Fruit fly (Drosophila melanogaster): ENCODE results near the gene CG42655.

Gene CG42655

dm6 chr3L:19905427-19905826 is 48.1 kb downstream of the CG42655 start (continued):
- no peak for TF ChIP-seq gsb (GFP tag; IDR thresholded peaks at IDR 0.05)
- no peak for TF ChIP-seq NfI (GFP tag; optimal IDR thresholded peaks at IDR 0.05)
- TF ChIP-seq caup (GFP tag; optimal IDR thresholded peaks at IDR 0.05; ENCODE audit: severe bottlenecking): no peak
- no peak for TF ChIP-seq dmrt11E (tag; optimal IDR thresholded peaks at IDR 0.05)
- no peak for TF ChIP-seq CG2202 (tag; optimal IDR thresholded peaks at IDR 0.05)
- TF ChIP-seq CG7786 (GFP tag; optimal IDR thresholded peaks at IDR 0.05): peak; percentile 24
- no peak for TF ChIP-seq hbn (GFP tag; IDR thresholded peaks at IDR 0.05; ENCODE audit: partially characterized antibody)
- no peak for TF ChIP-seq CG17612 (GFP tag; IDR thresholded peaks at IDR 0.05)
- TF ChIP-seq shn (GFP tag; optimal IDR thresholded peaks at IDR 0.05): no peak
- TF ChIP-seq CG10147 (GFP tag; optimal IDR thresholded peaks at IDR 0.05): no peak
- no peak for TF ChIP-seq klu (GFP tag; IDR thresholded peaks at IDR 0.05)
- peak in 1 of 2 experiments; percentile 43 for TF ChIP-seq Hr51 (GFP tag; optimal IDR thresholded peaks at IDR 0.05)
- no peak for TF ChIP-seq ro (GFP tag; IDR thresholded peaks at IDR 0.05)
- no peak for TF ChIP-seq CG2678 (tag; optimal IDR thresholded peaks at IDR 0.05)
- TF ChIP-seq Myb (GFP tag; optimal IDR thresholded peaks at IDR 0.05): no peak
- TF ChIP-seq CG10366 (GFP tag; IDR thresholded peaks at IDR 0.05): peak; percentile 34; the same call in 1 of the 2 replicates
- TF ChIP-seq CG2199 (GFP tag; IDR thresholded peaks at IDR 0.05): no peak
- TF ChIP-seq Neu2 (GFP tag; optimal IDR thresholded peaks at IDR 0.05; ENCODE audit: borderline replicate concordance): no peak
- no peak for TF ChIP-seq CG17385 (GFP tag; optimal IDR thresholded peaks at IDR 0.05)
- TF ChIP-seq Meics (GFP tag; optimal IDR thresholded peaks at IDR 0.05): no peak
- TF ChIP-seq Ssrp (tag; optimal IDR thresholded peaks at IDR 0.05): no peak
- TF ChIP-seq cwo (GFP tag; optimal IDR thresholded peaks at IDR 0.05): no peak
- TF ChIP-seq CG12769 (tag; optimal IDR thresholded peaks at IDR 0.05): no peak
- TF ChIP-seq ken (GFP tag; IDR thresholded peaks at IDR 0.05): no peak
- TF ChIP-seq CG13624 (GFP tag; optimal IDR thresholded peaks at IDR 0.05): no peak
- peak; percentile 23 for TF ChIP-seq Ets65A (GFP tag)
- TF ChIP-seq Doc3 (GFP tag; IDR thresholded peaks at IDR 0.05; ENCODE audit: partially characterized antibody): no peak
- no peak for TF ChIP-seq CG7357 (GFP tag; IDR thresholded peaks at IDR 0.05)
- TF ChIP-seq trh (GFP tag; optimal IDR thresholded peaks at IDR 0.05): no peak
- no peak for TF ChIP-seq so (GFP tag; IDR thresholded peaks at IDR 0.05)
- no peak for TF ChIP-seq Atf-2 (GFP tag; optimal IDR thresholded peaks at IDR 0.05)
- TF ChIP-seq ssp (GFP tag; IDR thresholded peaks at IDR 0.05): no peak
- TF ChIP-seq CG1024 (GFP tag; IDR thresholded peaks at IDR 0.05): no peak
- peak; percentile 5 for TF ChIP-seq CG18262 (tag; optimal IDR thresholded peaks at IDR 0.05)

- no peak for TF ChIP-seq CG13775 (GFP tag; optimal IDR thresholded peaks at IDR 0.05)
- peak in 1 of 2 experiments; percentile 79 for TF ChIP-seq Pdp1 (GFP tag; optimal IDR thresholded peaks at IDR 0.05)
- TF ChIP-seq Dfd (GFP tag; optimal IDR thresholded peaks at IDR 0.05): no peak
- TF ChIP-seq Med (GFP tag): peak; percentile 47
- TF ChIP-seq cg (GFP tag; optimal IDR thresholded peaks at IDR 0.05): peak; percentile 34
- TF ChIP-seq sd (tag; optimal IDR thresholded peaks at IDR 0.05): peak; percentile 12
- TF ChIP-seq Atf3 (GFP tag; optimal IDR thresholded peaks at IDR 0.05): no peak
- TF ChIP-seq CG4360 (GFP tag; IDR thresholded peaks at IDR 0.05): peak; percentile 97
- TF ChIP-seq CG17568 (GFP tag; optimal IDR thresholded peaks at IDR 0.05): no peak
- TF ChIP-seq CG14965 (GFP tag; optimal IDR thresholded peaks at IDR 0.05; ENCODE audit: borderline replicate concordance): no peak
- peak; percentile 1 for TF ChIP-seq lab (GFP tag; optimal IDR thresholded peaks at IDR 0.05)
- peak; percentile 36; the same call in 1 of the 2 replicates for TF ChIP-seq stc (GFP tag; IDR thresholded peaks at IDR 0.05)
- peak; percentile 16 for TF ChIP-seq kni (GFP tag; optimal IDR thresholded peaks at IDR 0.05)
- TF ChIP-seq CG2116 (GFP tag; optimal IDR thresholded peaks at IDR 0.05): no peak
- no peak for TF ChIP-seq GATAe (GFP tag; conservative IDR thresholded peaks at IDR 0.05)
- no peak for TF ChIP-seq hb (GFP tag; IDR thresholded peaks at IDR 0.05; ENCODE audit: partially characterized antibody)
- TF ChIP-seq crol (GFP tag; IDR thresholded peaks at IDR 0.05): no peak
These were observed 48.9 kb downstream of the CG42655 start for dm6 chr3L:19904411-19905135.
